Fruit fly (Drosophila melanogaster): ENCODE data around the gene CG2818.

DNA sequence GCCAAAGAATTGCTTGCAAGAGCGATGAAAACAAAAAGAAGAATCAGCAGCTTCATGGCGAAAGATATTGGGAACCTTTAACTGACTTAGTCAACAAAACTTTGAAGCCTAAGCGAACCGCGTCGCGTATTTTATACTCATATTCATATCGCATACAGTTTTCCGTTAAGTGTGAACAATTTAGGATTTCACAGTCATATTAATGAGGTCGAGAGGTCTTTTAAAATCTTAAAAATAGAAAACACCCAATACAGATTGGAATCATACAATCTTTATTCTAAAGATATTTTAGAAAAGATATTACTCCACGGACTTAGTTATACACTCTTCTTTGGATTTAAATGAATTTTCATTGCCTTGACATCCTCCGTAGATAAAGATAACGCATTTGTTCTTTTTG, 19.4 kb upstream of the CG2818 start, which contains the start of gene Acp24A4:
- TF ChIP-seq usp (GFP tag; optimal IDR thresholded peaks at IDR 0.05) (no peak), psq (optimal IDR thresholded peaks at IDR 0.05) (no peak), Dll (optimal IDR thresholded peaks at IDR 0.05) (no peak), CG8478 (optimal IDR thresholded peaks at IDR 0.05) (no peak)
